Fruit fly (Drosophila melanogaster) whole organism, pupa: ENCODE results near the gene La.

Source experiments
- CG10348 ChIP-seq: fragments of 200-800 bp; sonication (Bioruptor generic); IDR thresholded peaks from 2 replicates; pipeline ENCODE4 v1.3.6; 2022; ENCODE audit warnings: missing biosample characterization, missing genetic modification characterization
- CG12605 ChIP-seq: fragments of 200-800 bp; sonication (Bioruptor generic); IDR thresholded peaks from 2 replicates; pipeline ENCODE4 v1.3.6; 2022; ENCODE audit warnings: missing biosample characterization, missing genetic modification characterization
- CG34367 ChIP-seq: fragments of 200-800 bp; sonication (Bioruptor generic); optimal IDR thresholded peaks from 2 replicates; lab custom pipeline; 2018; ENCODE audit warnings: missing biosample characterization, mild to moderate bottlenecking, missing genetic modification characterization
- CG8159 ChIP-seq: fragments of 200-800 bp; sonication (Bioruptor generic); optimal IDR thresholded peaks from 3 replicates; lab custom pipeline; 2018; ENCODE audit warnings: missing biosample characterization, mild to moderate bottlenecking, missing genetic modification characterization, moderate library complexity
- D1 ChIP-seq: fragments of 200-800 bp; sonication (Bioruptor generic); optimal IDR thresholded peaks from 2 replicates; lab custom pipeline; 2018; ENCODE audit warnings: missing biosample characterization, mild to moderate bottlenecking, missing genetic modification characterization, moderate library complexity
- Pif1B ChIP-seq: fragments of 200-800 bp; sonication (Bioruptor generic); optimal IDR thresholded peaks from 3 replicates; lab custom pipeline; 2016; ENCODE audit warnings: missing biosample characterization, missing genetic modification characterization

DNA sequence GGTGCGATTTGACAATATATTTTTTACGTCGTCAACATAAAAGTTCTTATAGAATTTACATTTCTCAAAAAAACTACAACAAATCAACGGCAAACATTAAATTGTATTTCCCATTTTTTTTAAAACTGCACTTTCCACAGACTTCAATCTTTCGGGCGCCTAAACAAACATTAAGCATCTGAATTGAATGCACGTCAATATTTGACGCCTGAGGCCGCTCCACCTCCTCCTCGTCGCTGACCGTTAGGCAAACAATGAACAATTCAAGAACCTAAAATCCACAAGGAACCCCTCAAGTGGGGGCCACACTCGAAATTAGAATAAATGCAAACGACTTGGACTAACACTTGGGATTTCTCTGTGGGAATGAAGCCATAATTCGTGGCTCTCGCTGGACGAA lies 22.4 kb downstream of the La start:
- no peak for TF ChIP-seq CG8159 (tag; lab: Kevin White, UChicago)
- TF ChIP-seq CG34367, result no peak
- no peak for TF ChIP-seq CG10348 (GFP tag; lab: Robert Waterston, UW)
- TF ChIP-seq Pif1B (GFP tag; lab: Kevin White, UChicago), result no peak
- no peak for TF ChIP-seq CG12605 (GFP tag; lab: Robert Waterston, UW)
- TF ChIP-seq D1 (tag; lab: Kevin White, UChicago), result no peak
